Worm (Caenorhabditis elegans) whole organism, L4 larva: ENCODE data around the gene usp-33.

Source experiments
- aly-2 ChIP-seq: sonication (generic microtip); optimal IDR thresholded peaks from 2 replicates; lab custom pipeline; 2018; ENCODE audit warnings: missing biosample characterization, missing genetic modification characterization
- gei-8 ChIP-seq: fragments of 200-800 bp; sonication (Bioruptor generic); optimal IDR thresholded peaks from 2 replicates; lab custom pipeline; 2018; ENCODE audit warnings: mild to moderate bottlenecking, missing genetic modification characterization, missing compliant biosample characterization
- nhr-10 ChIP-seq: fragments of 150-350 bp; optimal IDR thresholded peaks from 2 replicates; lab custom pipeline; 2014; ENCODE audit warnings: missing biosample characterization, missing genetic modification characterization
- nhr-41 ChIP-seq: fragments of 200-800 bp; sonication (Bioruptor generic); IDR thresholded peaks from 2 replicates; pipeline ENCODE4 v1.3.6; 2022; ENCODE audit warnings: missing genetic modification reagents, missing genetic modification characterization, missing compliant biosample characterization
- nhr-6 ChIP-seq: fragments of 150-350 bp; optimal IDR thresholded peaks from 2 replicates; lab custom pipeline; 2014; ENCODE audit warnings: missing biosample characterization, missing genetic modification characterization
- pha-4 ChIP-seq, 2 experiments: fragments of 150-350 bp in 1 of 2; fragments of 200-800 bp in 1 of 2; sonication (Bioruptor generic) in 1 of 2; IDR thresholded peaks in 1 of 2; optimal IDR thresholded peaks in 1 of 2; 2 replicates each; pipeline versions ENCODE4 v1.3.6 to Lab custom; 2014 to 2022; ENCODE audit warnings: missing genetic modification characterization in 2 of 2, missing genetic modification reagents in 2 of 2, missing biosample characterization in 1 of 2, missing compliant biosample characterization in 1 of 2
- pqm-1 ChIP-seq: sonication (generic microtip); optimal IDR thresholded peaks from 2 replicates; lab custom pipeline; 2017; ENCODE audit warnings: missing biosample characterization, missing genetic modification characterization
- tag-97 ChIP-seq: fragments of 200-800 bp; sonication (Bioruptor generic); IDR thresholded peaks from 2 replicates; pipeline ENCODE4 v1.3.6; 2022; ENCODE audit warnings: missing genetic modification characterization, missing compliant biosample characterization
- tra-1 ChIP-seq: fragments of 200-800 bp; sonication (Bioruptor generic); IDR thresholded peaks from 2 replicates; pipeline ENCODE4 v1.3.6; 2022; ENCODE audit warnings: missing genetic modification reagents, missing genetic modification characterization, missing compliant biosample characterization

- TF ChIP-seq pqm-1 (tag; lab: Kevin White, UChicago): no peak
- no peak for TF ChIP-seq pha-4 (GFP tag; IDR thresholded peaks at IDR 0.05; lab: Robert Waterston, UW)
- TF ChIP-seq pha-4 (tag; optimal IDR thresholded peaks at IDR 0.05; lab: Kevin White, UChicago): no peak
- no peak for TF ChIP-seq tag-97
- TF ChIP-seq tra-1 (GFP tag; lab: Robert Waterston, UW): no peak
- TF ChIP-seq nhr-6: no peak
- no peak for TF ChIP-seq gei-8 (GFP tag; lab: Kevin White, UChicago)
- no peak for TF ChIP-seq aly-2 (tag; lab: Kevin White, UChicago)
- TF ChIP-seq nhr-41 (GFP tag; lab: Robert Waterston, UW): no peak
- TF ChIP-seq nhr-10 (tag; lab: Kevin White, UChicago): no peak
Observed at ce11 chrX:15628945-15629344, 37.8 kb downstream of the usp-33 start.
